Fruit fly (Drosophila melanogaster): ENCODE measurements around the gene CG10132.

CG10132 gene

dm6 chr2L:19574364-19574763 lies 55.7 kb downstream of the CG10132 start (continued):
- peak; percentile 20 for TF ChIP-seq Hr39 (GFP tag; optimal IDR thresholded peaks at IDR 0.05)
- peak; percentile 54 for TF ChIP-seq CG11762 (GFP tag; optimal IDR thresholded peaks at IDR 0.05; ENCODE audit: insufficient read depth)
- TF ChIP-seq achi (GFP tag; optimal IDR thresholded peaks at IDR 0.05), result peak; percentile 31
- peak; percentile 55 for TF ChIP-seq CG3032 (tag; optimal IDR thresholded peaks at IDR 0.05)
- TF ChIP-seq Blimp-1 (GFP tag; optimal IDR thresholded peaks at IDR 0.05), result no peak
- peak; percentile 31 for TF ChIP-seq cyc (GFP tag; optimal IDR thresholded peaks at IDR 0.05)
- peak; percentile 39 to 63 for TF ChIP-seq ss (GFP tag; optimal IDR thresholded peaks at IDR 0.05)
- peak; percentile 7 for TF ChIP-seq Smox (GFP tag; optimal IDR thresholded peaks at IDR 0.05)
- TF ChIP-seq Sox15 (GFP tag; optimal IDR thresholded peaks at IDR 0.05), result no peak
- peak; percentile 59 for TF ChIP-seq Eip75B (GFP tag; optimal IDR thresholded peaks at IDR 0.05)
- no peak for TF ChIP-seq fd85E (GFP tag; optimal IDR thresholded peaks at IDR 0.05)
- no peak for TF ChIP-seq vri (GFP tag; optimal IDR thresholded peaks at IDR 0.05)
- TF ChIP-seq CG8319 (GFP tag; optimal IDR thresholded peaks at IDR 0.05), result no peak
- peak; percentile 62 for TF ChIP-seq CG6163 (GFP tag; IDR thresholded peaks at IDR 0.05)
- peak; percentile 30 to 33 for TF ChIP-seq salr (GFP tag; optimal IDR thresholded peaks at IDR 0.05)
- TF ChIP-seq Eip78C (GFP tag), result peak; percentile 89
